Fruit fly (Drosophila melanogaster): ENCODE results near the gene VhaM9.7-a.

VhaM9.7-a gene

dm6 chr3L:4269208-4269607 is 6.7 kb downstream of the VhaM9.7-a start:
- TF ChIP-seq Blimp-1 (GFP tag; optimal IDR thresholded peaks at IDR 0.05) (peak; percentile 54), fd85E (GFP tag; optimal IDR thresholded peaks at IDR 0.05) (no peak)

dm6 chr3L:4269920-4270319 is 7.4 kb downstream of the VhaM9.7-a start:
- TF ChIP-seq fd85E (GFP tag; optimal IDR thresholded peaks at IDR 0.05) (peak; percentile 50), CG6163 (GFP tag; IDR thresholded peaks at IDR 0.05) (peak; percentile 79), CG10631 (GFP tag; optimal IDR thresholded peaks at IDR 0.05) (peak; percentile 71), CG1621 (tag; optimal IDR thresholded peaks at IDR 0.05) (peak; percentile 56), CG6808 (GFP tag; optimal IDR thresholded peaks at IDR 0.05) (peak; percentile 79), vri (GFP tag; optimal IDR thresholded peaks at IDR 0.05) (peak; percentile 66), cyc (GFP tag; optimal IDR thresholded peaks at IDR 0.05) (peak; percentile 51), Eip75B (GFP tag; optimal IDR thresholded peaks at IDR 0.05) (peak; percentile 46), Blimp-1 (GFP tag; optimal IDR thresholded peaks at IDR 0.05) (peak; percentile 33), salr (GFP tag; optimal IDR thresholded peaks at IDR 0.05) (peak; percentile 15 to 70), CG8119 (GFP tag; IDR thresholded peaks at IDR 0.05) (peak; percentile 89), CG11902 (GFP tag; optimal IDR thresholded peaks at IDR 0.05) (peak; percentile 38), CG3032 (tag; optimal IDR thresholded peaks at IDR 0.05) (peak; percentile 83), Hr4 (GFP tag; optimal IDR thresholded peaks at IDR 0.05) (peak; percentile 58), Gug (GFP tag; IDR thresholded peaks at IDR 0.05) (peak; percentile 45), net (GFP tag; optimal IDR thresholded peaks at IDR 0.05) (peak; percentile 70), OdsH (GFP tag; optimal IDR thresholded peaks at IDR 0.05) (peak; percentile 79), acj6 (GFP tag; optimal IDR thresholded peaks at IDR 0.05) (peak; percentile 76), CG8632 (GFP tag; optimal IDR thresholded peaks at IDR 0.05) (peak; percentile 69), achi (GFP tag; optimal IDR thresholded peaks at IDR 0.05) (peak; percentile 81), CG4318 (GFP tag; optimal IDR thresholded peaks at IDR 0.05) (peak; percentile 70), Eip93F (GFP tag; optimal IDR thresholded peaks at IDR 0.05) (peak; percentile 12), CG10669 (GFP tag; optimal IDR thresholded peaks at IDR 0.05) (peak; percentile 66), Hr39 (GFP tag; optimal IDR thresholded peaks at IDR 0.05) (peak; percentile 30), Eip78C (GFP tag) (peak; percentile 94), CG6854 (GFP tag; optimal IDR thresholded peaks at IDR 0.05) (peak; percentile 71), spab (GFP tag; optimal IDR thresholded peaks at IDR 0.05) (peak; percentile 73), esn (GFP tag; optimal IDR thresholded peaks at IDR 0.05) (peak; percentile 75), dsx (GFP tag; optimal IDR thresholded peaks at IDR 0.05; ENCODE audit: poor library complexity, severe bottlenecking) (peak; percentile 81), CG6792 (GFP tag; optimal IDR thresholded peaks at IDR 0.05) (peak; percentile 73), CG32006 (GFP tag; optimal IDR thresholded peaks at IDR 0.05) (peak; percentile 90), Hr38 (GFP tag; optimal IDR thresholded peaks at IDR 0.05) (no peak), Sox102F (GFP tag; optimal IDR thresholded peaks at IDR 0.05) (peak; percentile 70), Sox15 (GFP tag; optimal IDR thresholded peaks at IDR 0.05) (peak; percentile 37), CG8319 (GFP tag; optimal IDR thresholded peaks at IDR 0.05) (peak; percentile 39), fd59A (GFP tag; optimal IDR thresholded peaks at IDR 0.05) (peak; percentile 58), pdm3 (GFP tag; optimal IDR thresholded peaks at IDR 0.05) (peak; percentile 59), CG9139 (GFP tag; optimal IDR thresholded peaks at IDR 0.05) (peak; percentile 74), CG3919 (GFP tag; optimal IDR thresholded peaks at IDR 0.05) (peak; percentile 78), Smox (GFP tag; optimal IDR thresholded peaks at IDR 0.05) (peak; percentile 63), CG11762 (GFP tag; optimal IDR thresholded peaks at IDR 0.05; ENCODE audit: insufficient read depth) (peak; percentile 62), dac (GFP tag; optimal IDR thresholded peaks at IDR 0.05) (peak; percentile 13), svp (GFP tag) (no peak), Ets96B (tag; optimal IDR thresholded peaks at IDR 0.05) (peak; percentile 78), CG31627 (GFP tag; optimal IDR thresholded peaks at IDR 0.05) (peak; percentile 33), CG11294 (GFP tag; IDR thresholded peaks at IDR 0.05) (peak; percentile 29; the same call in 1 of the 2 replicates), CG7368 (GFP tag; optimal IDR thresholded peaks at IDR 0.05) (peak; percentile 51), fkh (GFP tag; optimal IDR thresholded peaks at IDR 0.05) (no peak), ss (GFP tag; optimal IDR thresholded peaks at IDR 0.05) (peak; percentile 77)

Data from whole organism, prepupa.